Fruit fly (Drosophila melanogaster) whole organism, embryonic: ENCODE measurements around the gene pes.

Experiments
- Adf1 ChIP-seq: fragments of 200-800 bp; sonication (Bioruptor generic); IDR thresholded peaks from 2 replicates; pipeline ENCODE4 v1.3.6; 2022; ENCODE audit warnings: missing biosample characterization, missing genetic modification characterization
- Aef1 ChIP-seq: fragments of 200-800 bp; sonication (Bioruptor generic); IDR thresholded peaks from 3 replicates; pipeline ENCODE4 v1.3.6; 2022; ENCODE audit warnings: missing biosample characterization, missing genetic modification characterization
- CG10543 ChIP-seq: fragments of 200-800 bp; sonication (Bioruptor generic); optimal IDR thresholded peaks from 3 replicates; lab custom pipeline; 2017; ENCODE audit warnings: missing biosample characterization, mild to moderate bottlenecking, missing genetic modification characterization, moderate library complexity
- CG11695 ChIP-seq: fragments of 200-800 bp; sonication (Bioruptor generic); IDR thresholded peaks from 3 replicates; pipeline ENCODE4 v1.3.6; 2022; ENCODE audit warnings: missing biosample characterization, missing genetic modification characterization
- CG12769 ChIP-seq: fragments of 200-800 bp; sonication (Bioruptor generic); optimal IDR thresholded peaks from 2 replicates; lab custom pipeline; 2019; ENCODE audit warnings: missing biosample characterization, mild to moderate bottlenecking, missing genetic modification characterization, moderate library complexity
- CG13894 ChIP-seq: fragments of 200-800 bp; sonication (Bioruptor generic); optimal IDR thresholded peaks from 3 replicates; lab custom pipeline; 2018; ENCODE audit warnings: missing biosample characterization, mild to moderate bottlenecking, missing genetic modification characterization, moderate library complexity
- CG16815 ChIP-seq: fragments of 200-800 bp; sonication (Bioruptor generic); optimal IDR thresholded peaks from 3 replicates; lab custom pipeline; 2017; ENCODE audit warnings: missing biosample characterization, mild to moderate bottlenecking, missing genetic modification characterization
- CG1832 ChIP-seq: fragments of 200-800 bp; sonication (Bioruptor generic); optimal IDR thresholded peaks from 2 replicates; lab custom pipeline; 2017; ENCODE audit warnings: missing biosample characterization, mild to moderate bottlenecking, missing genetic modification characterization, inconsistent platforms
- CG2120 ChIP-seq: fragments of 200-800 bp; sonication (Bioruptor generic); optimal IDR thresholded peaks from 3 replicates; lab custom pipeline; 2016; ENCODE audit warnings: missing biosample characterization, missing genetic modification characterization
- CG32772 ChIP-seq: fragments of 200-800 bp; sonication (Bioruptor generic); IDR thresholded peaks from 2 replicates; pipeline ENCODE4 v1.3.6; 2022; ENCODE audit warnings: missing biosample characterization, missing genetic modification characterization
- CG6175 ChIP-seq: fragments of 200-800 bp; sonication (Bioruptor generic); IDR thresholded peaks from 3 replicates; pipeline ENCODE4 v1.3.6; 2022; ENCODE audit warnings: missing biosample characterization, missing genetic modification characterization
- CG8281 ChIP-seq: fragments of 200-800 bp; sonication (Bioruptor generic); optimal IDR thresholded peaks from 2 replicates; lab custom pipeline; 2018; ENCODE audit warnings: missing biosample characterization, mild to moderate bottlenecking, missing genetic modification characterization, moderate library complexity
- CG8290 ChIP-seq, 3 experiments: fragments of 200-800 bp; sonication (Bioruptor generic); optimal IDR thresholded peaks; 2 replicates each; lab custom pipeline; 2016 to 2019; ENCODE audit warnings: missing biosample characterization in 3 of 3, missing genetic modification characterization in 3 of 3, mild to moderate bottlenecking in 2 of 3, moderate library complexity in 1 of 3
- CG9932 ChIP-seq: fragments of 200-800 bp; sonication (Bioruptor generic); IDR thresholded peaks from 2 replicates; pipeline ENCODE4 v1.3.6; 2022; ENCODE audit warnings: missing biosample characterization, missing genetic modification characterization
- D19B ChIP-seq: fragments of 200-800 bp; sonication (Bioruptor generic); optimal IDR thresholded peaks from 2 replicates; lab custom pipeline; 2017; ENCODE audit warnings: missing biosample characterization, mild to moderate bottlenecking, missing genetic modification characterization
- Dbx ChIP-seq: fragments of 200-800 bp; sonication (Bioruptor generic); IDR thresholded peaks from 3 replicates; pipeline ENCODE4 v1.3.6; 2022; ENCODE audit warnings: missing biosample characterization, missing genetic modification characterization
- Deaf1 ChIP-seq: fragments of 200-800 bp; optimal IDR thresholded peaks from 3 replicates; lab custom pipeline; 2019; ENCODE audit warnings: missing biosample characterization, mild to moderate bottlenecking, missing genetic modification characterization, moderate library complexity
- Med ChIP-seq: fragments of 200-800 bp; sonication (Bioruptor generic); peaks from one replicate; lab custom pipeline; 2016; ENCODE audit warnings: missing biosample characterization, missing genetic modification characterization, mild to moderate bottlenecking, inconsistent platforms, moderate library complexity
- Myb ChIP-seq: fragments of 200-800 bp; sonication (Bioruptor generic); optimal IDR thresholded peaks from 2 replicates; lab custom pipeline; 2016; ENCODE audit warnings: missing biosample characterization, missing genetic modification characterization
- NFAT ChIP-seq: fragments of 200-800 bp; sonication (Bioruptor generic); IDR thresholded peaks from 2 replicates; pipeline ENCODE4 v1.3.6; 2022; ENCODE audit warnings: missing biosample characterization, missing genetic modification characterization
- Neu2 ChIP-seq: fragments of 200-800 bp; sonication (Bioruptor generic); optimal IDR thresholded peaks from 3 replicates; lab custom pipeline; 2016; ENCODE audit warnings: missing biosample characterization, missing genetic modification characterization, borderline replicate concordance
- Rfx ChIP-seq: fragments of 200-800 bp; sonication (Bioruptor generic); IDR thresholded peaks from 2 replicates; pipeline ENCODE4 v1.3.6; 2022; ENCODE audit warnings: missing biosample characterization, missing genetic modification characterization
- Sox102F ChIP-seq: fragments of 200-800 bp; sonication (Bioruptor generic); optimal IDR thresholded peaks from 2 replicates; lab custom pipeline; 2018; ENCODE audit warnings: missing biosample characterization, mild to moderate bottlenecking, missing genetic modification characterization, moderate library complexity
- Taf1 ChIP-seq: fragments of 200-800 bp; sonication (Bioruptor generic); IDR thresholded peaks from 2 replicates; pipeline ENCODE4 v1.3.6; 2022; ENCODE audit warnings: missing biosample characterization, missing genetic modification characterization
- Xbp1 ChIP-seq: fragments of 200-800 bp; sonication (Bioruptor generic); optimal IDR thresholded peaks from 3 replicates; lab custom pipeline; 2016; ENCODE audit warnings: missing biosample characterization, mild to moderate bottlenecking, missing genetic modification characterization
- ase ChIP-seq: fragments of 200-800 bp; sonication (Bioruptor generic); IDR thresholded peaks from 3 replicates; pipeline ENCODE4 v1.3.6; 2022; ENCODE audit warnings: missing biosample characterization, missing genetic modification characterization
- cas ChIP-seq: fragments of 200-800 bp; sonication (Bioruptor generic); IDR thresholded peaks from 2 replicates; pipeline ENCODE4 v1.3.6; 2022; ENCODE audit warnings: missing biosample characterization, missing genetic modification characterization
- chinmo ChIP-seq: fragments of 200-800 bp; sonication (Bioruptor generic); IDR thresholded peaks from 4 replicates; pipeline ENCODE4 v1.3.6; 2022; ENCODE audit warnings: missing biosample characterization, missing genetic modification characterization; ENCODE audit not compliant: partially characterized antibody
- corto ChIP-seq: fragments of 200-800 bp; sonication (Bioruptor generic); optimal IDR thresholded peaks from 2 replicates; lab custom pipeline; 2016; ENCODE audit warnings: missing biosample characterization, mild to moderate bottlenecking, missing genetic modification characterization, moderate library complexity
- crol ChIP-seq: fragments of 200-800 bp; sonication (Bioruptor generic); IDR thresholded peaks from 2 replicates; pipeline ENCODE4 v1.3.6; 2022; ENCODE audit warnings: missing biosample characterization, missing genetic modification characterization
- cwo ChIP-seq: fragments of 200-800 bp; sonication (Bioruptor generic); optimal IDR thresholded peaks from 3 replicates; lab custom pipeline; 2017; ENCODE audit warnings: missing biosample characterization, missing genetic modification characterization, mild to moderate bottlenecking, moderate library complexity, missing genetic modification reagents
- gem ChIP-seq: fragments of 200-800 bp; sonication (Bioruptor generic); optimal IDR thresholded peaks from 2 replicates; lab custom pipeline; 2019; ENCODE audit warnings: missing biosample characterization, mild to moderate bottlenecking, missing genetic modification characterization, moderate library complexity
- her ChIP-seq: fragments of 200-800 bp; sonication (Bioruptor generic); optimal IDR thresholded peaks from 2 replicates; lab custom pipeline; 2016; ENCODE audit warnings: missing biosample characterization, missing genetic modification characterization
- klu ChIP-seq: fragments of 200-800 bp; sonication (Bioruptor generic); IDR thresholded peaks from 2 replicates; pipeline ENCODE4 v1.3.6; 2022; ENCODE audit warnings: missing biosample characterization, missing genetic modification characterization
- lab ChIP-seq: fragments of 200-800 bp; sonication (Bioruptor generic); optimal IDR thresholded peaks from 3 replicates; lab custom pipeline; 2017; ENCODE audit warnings: missing biosample characterization, missing genetic modification characterization, mild to moderate bottlenecking, moderate library complexity, missing genetic modification reagents
- lbe ChIP-seq: fragments of 200-800 bp; sonication (Bioruptor generic); optimal IDR thresholded peaks from 2 replicates; lab custom pipeline; 2016; ENCODE audit warnings: missing biosample characterization, mild to moderate bottlenecking, missing genetic modification characterization
- lilli ChIP-seq: fragments of 200-800 bp; sonication (Bioruptor generic); optimal IDR thresholded peaks from 3 replicates; lab custom pipeline; 2016; ENCODE audit warnings: missing biosample characterization, missing genetic modification characterization
- nerfin-2 ChIP-seq: fragments of 200-800 bp; sonication (Bioruptor generic); IDR thresholded peaks from 2 replicates; pipeline ENCODE4 v1.3.6; 2022; ENCODE audit warnings: missing biosample characterization, missing genetic modification characterization; ENCODE audit not compliant: partially characterized antibody
- nom ChIP-seq: fragments of 200-800 bp; sonication (Bioruptor generic); optimal IDR thresholded peaks from 2 replicates; lab custom pipeline; 2017; ENCODE audit warnings: missing biosample characterization, missing genetic modification characterization, mild to moderate bottlenecking, moderate library complexity, missing genetic modification reagents
- oc ChIP-seq: fragments of 200-800 bp; sonication (Bioruptor generic); optimal IDR thresholded peaks from 2 replicates; lab custom pipeline; 2018; ENCODE audit warnings: missing biosample characterization, mild to moderate bottlenecking, missing genetic modification characterization, moderate library complexity
- rib ChIP-seq: fragments of 200-800 bp; sonication (Bioruptor generic); IDR thresholded peaks from 2 replicates; pipeline ENCODE4 v1.3.6; 2022; ENCODE audit warnings: missing biosample characterization, missing genetic modification characterization
- schlank ChIP-seq: fragments of 200-800 bp; sonication (Bioruptor generic); optimal IDR thresholded peaks from 2 replicates; lab custom pipeline; 2018; ENCODE audit warnings: missing biosample characterization, mild to moderate bottlenecking, missing genetic modification characterization
- sd ChIP-seq: fragments of 200-800 bp; sonication (Bioruptor generic); optimal IDR thresholded peaks from 3 replicates; lab custom pipeline; 2018; ENCODE audit warnings: missing biosample characterization, mild to moderate bottlenecking, missing genetic modification characterization, moderate library complexity
- sug ChIP-seq: fragments of 200-800 bp; optimal IDR thresholded peaks from 2 replicates; lab custom pipeline; 2019; ENCODE audit warnings: missing biosample characterization, mild to moderate bottlenecking, missing genetic modification characterization, moderate library complexity
- vvl ChIP-seq: fragments of 200-800 bp; sonication (Bioruptor generic); IDR thresholded peaks from 2 replicates; pipeline ENCODE4 v1.3.6; 2022; ENCODE audit warnings: missing biosample characterization, missing genetic modification characterization

pes gene

DNA sequence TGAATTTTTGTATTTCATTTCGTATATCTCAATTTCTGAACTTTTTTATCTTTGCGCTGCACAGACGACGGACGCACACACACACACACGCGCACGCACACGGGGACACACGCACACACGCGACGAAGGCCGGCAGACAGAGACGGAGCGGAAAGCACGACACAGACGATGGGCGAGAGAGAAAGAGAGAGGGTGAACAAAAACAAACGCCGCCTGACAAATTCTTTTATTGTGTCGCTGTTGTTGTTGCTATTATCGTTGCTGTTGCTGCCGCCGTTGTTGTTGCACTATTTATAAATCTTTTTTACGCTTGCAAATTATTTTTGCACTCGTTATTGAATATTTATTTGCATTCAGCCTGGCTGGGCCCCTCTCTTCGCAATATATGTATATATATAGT lies 17.2 kb downstream of the pes start (continued):
- no peak for TF ChIP-seq Neu2 (GFP tag; lab: Kevin White, UChicago)
- no peak for TF ChIP-seq Sox102F (GFP tag; lab: Kevin White, UChicago)
- no peak for TF ChIP-seq CG32772 (GFP tag; lab: Robert Waterston, UW)
- TF ChIP-seq CG16815 (GFP tag; lab: Kevin White, UChicago) = no peak
- no peak for TF ChIP-seq NFAT
- peak; percentile 5 for TF ChIP-seq her

DNA sequence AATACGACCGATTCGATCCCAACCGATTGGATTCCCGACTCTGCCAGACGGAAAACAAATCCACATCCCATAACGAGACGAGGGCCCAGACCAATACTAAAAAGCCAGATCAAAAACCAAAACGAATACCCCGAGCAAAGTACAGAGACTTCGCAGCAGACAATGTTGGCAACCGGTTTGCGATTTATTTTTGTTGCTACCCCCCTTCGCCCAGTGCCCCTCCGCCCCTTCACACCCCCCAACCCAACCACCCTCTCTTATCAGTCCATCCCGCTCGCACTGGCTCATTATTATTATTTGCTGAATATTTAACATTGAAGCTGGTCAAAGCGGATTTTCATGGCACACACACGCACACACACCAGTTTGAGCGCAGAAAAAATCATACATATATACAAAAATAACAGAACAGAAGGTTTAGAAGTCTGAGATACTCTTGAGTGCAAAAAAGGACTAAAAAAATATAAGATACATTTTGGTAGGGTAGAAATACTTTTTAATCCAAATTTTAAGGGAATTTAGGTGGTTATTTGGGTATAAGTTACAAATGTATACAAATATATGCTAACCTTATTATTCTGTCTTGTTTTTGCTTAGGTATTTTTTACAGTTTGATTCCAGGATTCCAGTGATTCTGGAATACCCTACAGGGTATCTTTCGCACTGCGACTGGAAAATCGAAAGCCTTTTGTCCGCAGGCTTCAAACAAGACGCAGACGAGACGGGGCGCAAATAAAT lies 20.3 kb downstream of the pes start:
- TF ChIP-seq NFAT (0 out of 2 replicates have a peak, but pooled peaks have one; percentile 9), cas (GFP tag; lab: Robert Waterston, UW) (peak; percentile 41; the same call in 1 of the 2 replicates), gem (tag; lab: Kevin White, UChicago) (peak; percentile 25), rib (GFP tag; lab: Robert Waterston, UW) (peak; percentile 87), Dbx (GFP tag; lab: Robert Waterston, UW) (0 out of 3 replicates have a peak, but pooled peaks have one; percentile 12), CG12769 (tag; lab: Kevin White, UChicago) (peak; percentile 81), CG6175 (GFP tag; lab: Robert Waterston, UW) (0 out of 3 replicates have a peak, but pooled peaks have one; percentile 47), D19B (GFP tag; lab: Kevin White, UChicago) (peak; percentile 62), Taf1 (GFP tag; lab: Robert Waterston, UW) (no peak), Xbp1 (GFP tag; lab: Kevin White, UChicago) (no peak), lab (peak; percentile 7), CG11695 (GFP tag; lab: Robert Waterston, UW) (no peak), CG2120 (GFP tag; lab: Kevin White, UChicago) (peak; percentile 57), klu (GFP tag; lab: Robert Waterston, UW) (0 out of 2 replicates have a peak, but pooled peaks have one; percentile 11), vvl (0 out of 2 replicates have a peak, but pooled peaks have one; percentile 42), sug (tag; lab: Kevin White, UChicago) (peak; percentile 5), Rfx (GFP tag; lab: Robert Waterston, UW) (peak; percentile 35; the same call in 1 of the 2 replicates), cwo (peak; percentile 40), Deaf1 (tag; lab: Kevin White, UChicago) (peak; percentile 30), nerfin-2 (0 out of 2 replicates have a peak, but pooled peaks have one; percentile 24), lbe (GFP tag; lab: Kevin White, UChicago) (peak; percentile 11), CG10543 (GFP tag; lab: Kevin White, UChicago) (peak; percentile 37), schlank (tag; lab: Kevin White, UChicago) (peak; percentile 4), Med (GFP tag; lab: Kevin White, UChicago) (peak; percentile 15), Adf1 (GFP tag; lab: Robert Waterston, UW) (peak; percentile 22; the same call in 1 of the 2 replicates), CG8290 (GFP tag; optimal IDR thresholded peaks at IDR 0.05; lab: Kevin White, UChicago) (no peak), CG8290 (tag; optimal IDR thresholded peaks at IDR 0.05; lab: Kevin White, UChicago) (peak in 1 of 2 experiments; percentile 26), chinmo (GFP tag; lab: Robert Waterston, UW) (peak; percentile 87), nom (peak; percentile 51), lilli (GFP tag; lab: Kevin White, UChicago) (no peak), crol (GFP tag; lab: Robert Waterston, UW) (peak; percentile 92), Aef1 (GFP tag; lab: Robert Waterston, UW) (peak; percentile 15; the same call in 1 of the 3 replicates), CG8281 (tag; lab: Kevin White, UChicago) (no peak), sd (tag; lab: Kevin White, UChicago) (peak; percentile 51), oc (tag; lab: Kevin White, UChicago) (no peak), CG9932 (GFP tag; lab: Robert Waterston, UW) (peak; percentile 47; the same call in 1 of the 2 replicates), ase (GFP tag; lab: Robert Waterston, UW) (no peak), corto (GFP tag; lab: Kevin White, UChicago) (peak; percentile 36), Myb (no peak), CG1832 (GFP tag; lab: Kevin White, UChicago) (peak; percentile 58), CG13894 (peak; percentile 78)
